Worm (Caenorhabditis elegans) whole organism, young adult: ENCODE results near the gene hoe-1.

Experiments used
- F10E7.11 ChIP-seq: sonication (generic microtip); optimal IDR thresholded peaks from 2 replicates; lab custom pipeline; 2017; ENCODE audit warnings: mild to moderate bottlenecking, missing genetic modification characterization, moderate library complexity, missing compliant biosample characterization
- mel-28 ChIP-seq: sonication (generic microtip); optimal IDR thresholded peaks from 2 replicates; lab custom pipeline; 2016; ENCODE audit warnings: borderline replicate concordance, mild to moderate bottlenecking, missing genetic modification characterization, missing compliant biosample characterization
- nfyb-1 ChIP-seq: fragments of 200-800 bp; sonication (Bioruptor generic); IDR thresholded peaks from 2 replicates; pipeline ENCODE4 v1.3.6; 2022; ENCODE audit warnings: missing genetic modification reagents, missing genetic modification characterization, missing compliant biosample characterization
- unc-62 ChIP-seq: fragments of 150-350 bp; optimal IDR thresholded peaks from 2 replicates; lab custom pipeline; 2014; ENCODE audit warnings: missing biosample characterization, missing genetic modification reagents, missing genetic modification characterization

ce11 chrIV:4755929-4756655, 12.0 kb upstream of the hoe-1 start, which contains the start of the genes fbxb-77 and Y17G9B.11:
- TF ChIP-seq mel-28 (tag; lab: Kevin White, UChicago): no peak
- TF ChIP-seq F10E7.11 (tag; lab: Kevin White, UChicago): no peak
- no peak for TF ChIP-seq unc-62 (GFP tag; lab: Kevin White, UChicago)
- no peak for TF ChIP-seq nfyb-1 (GFP tag; lab: Robert Waterston, UW)
